Fruit fly (Drosophila melanogaster): ENCODE measurements around the gene syd.

- TF ChIP-seq CG15710 (tag; optimal IDR thresholded peaks at IDR 0.05): no peak
- TF ChIP-seq CG17806 (tag; optimal IDR thresholded peaks at IDR 0.05): no peak
- no peak for TF ChIP-seq CG32121 (GFP tag; IDR thresholded peaks at IDR 0.05)
- no peak for TF ChIP-seq fd96Ca (GFP tag; IDR thresholded peaks at IDR 0.05)
- no peak for TF ChIP-seq CG14655 (GFP tag; optimal IDR thresholded peaks at IDR 0.05)
Observed at dm6 chr3L:7879616-7880015, 56.3 kb downstream of the syd start.
